Worm (Caenorhabditis elegans): ENCODE measurements around the gene C13A10.2.

C13A10.2 gene

DNA sequence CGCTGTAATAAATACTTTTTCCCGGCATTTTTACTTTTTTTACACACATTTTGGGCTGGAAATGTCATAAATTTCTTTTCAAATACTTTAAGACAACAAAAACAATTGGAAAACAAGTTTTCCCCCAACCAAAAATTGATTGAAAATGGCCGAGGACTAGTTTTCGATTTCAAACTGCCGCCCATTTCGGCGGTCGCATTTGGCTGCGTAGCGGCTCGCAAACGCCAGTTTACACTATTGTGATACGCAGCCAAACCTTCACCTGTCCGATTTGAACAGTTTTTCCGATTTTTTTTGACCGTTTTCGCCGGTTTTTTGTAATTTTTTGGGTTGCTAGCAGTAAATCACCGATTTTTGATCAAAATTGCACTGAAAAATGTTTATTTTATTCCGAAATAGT lies 37.4 kb downstream of the C13A10.2 start:
- TF ChIP-seq jun-1 (tag; optimal IDR thresholded peaks at IDR 0.05): peak; percentile 93
- peak; percentile 66 for TF ChIP-seq egl-27 (tag; optimal IDR thresholded peaks at IDR 0.05)
- peak; percentile 85 for TF ChIP-seq ama-1 (optimal IDR thresholded peaks at IDR 0.05)
- TF ChIP-seq lin-39 (tag; optimal IDR thresholded peaks at IDR 0.05): peak; percentile 95
- TF ChIP-seq ceh-82 (tag; optimal IDR thresholded peaks at IDR 0.05): peak; percentile 83
- no peak for TF ChIP-seq ceh-9 (tag; optimal IDR thresholded peaks at IDR 0.05)
- peak; percentile 89 for TF ChIP-seq R02D3.7 (tag; optimal IDR thresholded peaks at IDR 0.05)
- peak; percentile 85 for TF ChIP-seq fos-1 (tag; optimal IDR thresholded peaks at IDR 0.05)
- TF ChIP-seq ZK546.5 (tag; optimal IDR thresholded peaks at IDR 0.05): peak; percentile 98
- TF ChIP-seq snpc-4 (tag; optimal IDR thresholded peaks at IDR 0.05): peak; percentile 83
- TF ChIP-seq nhr-28 (tag; optimal IDR thresholded peaks at IDR 0.05): peak; percentile 13
- peak; percentile 96 for TF ChIP-seq nfya-1 (tag; optimal IDR thresholded peaks at IDR 0.05; ENCODE audit: insufficient read depth)
- peak; percentile 91 for TF ChIP-seq elt-2 (tag; optimal IDR thresholded peaks at IDR 0.05)
- peak; percentile 100 for TF ChIP-seq lsy-12 (tag; optimal IDR thresholded peaks at IDR 0.05)
- no peak for TF ChIP-seq unc-39 (tag; optimal IDR thresholded peaks at IDR 0.05)
- TF ChIP-seq nhr-11 (tag; optimal IDR thresholded peaks at IDR 0.05): peak; percentile 79
- TF ChIP-seq fkh-10 (GFP tag; optimal IDR thresholded peaks at IDR 0.05): peak; percentile 77
- peak in 2 of 3 experiments; percentile 32 to 93 for TF ChIP-seq elt-3 (tag; optimal IDR thresholded peaks at IDR 0.05)
- peak; percentile 78 for TF ChIP-seq unc-62 (GFP tag; optimal IDR thresholded peaks at IDR 0.05)
- peak; percentile 80 for TF ChIP-seq aly-2 (tag; optimal IDR thresholded peaks at IDR 0.05)
- peak; percentile 61 for TF ChIP-seq hmg-11 (tag; optimal IDR thresholded peaks at IDR 0.05)
- TF ChIP-seq nhr-12 (tag; optimal IDR thresholded peaks at IDR 0.05): no peak
- peak; percentile 85 for TF ChIP-seq ceh-28 (tag; optimal IDR thresholded peaks at IDR 0.05)
- TF ChIP-seq mml-1 (tag; optimal IDR thresholded peaks at IDR 0.05): no peak
- TF ChIP-seq eor-1 (tag; optimal IDR thresholded peaks at IDR 0.05): no peak
- TF ChIP-seq egl-5 (tag; optimal IDR thresholded peaks at IDR 0.05): peak; percentile 86
- peak; percentile 50 for TF ChIP-seq pqm-1 (tag; optimal IDR thresholded peaks at IDR 0.05)
- TF ChIP-seq zag-1 (tag; optimal IDR thresholded peaks at IDR 0.05): no peak
- peak; percentile 15 for TF ChIP-seq ceh-16 (tag; optimal IDR thresholded peaks at IDR 0.05)
- no peak for TF ChIP-seq mdl-1 (tag; optimal IDR thresholded peaks at IDR 0.05)
- TF ChIP-seq pha-4 (tag; optimal IDR thresholded peaks at IDR 0.05): peak; percentile 98
- TF ChIP-seq nhr-43 (tag; optimal IDR thresholded peaks at IDR 0.05; ENCODE audit: poor library complexity, severe bottlenecking): peak; percentile 94
- peak; percentile 97 for TF ChIP-seq lin-15B (tag; optimal IDR thresholded peaks at IDR 0.05)
- TF ChIP-seq nhr-76 (tag; optimal IDR thresholded peaks at IDR 0.05): no peak
- TF ChIP-seq fkh-2 (tag; optimal IDR thresholded peaks at IDR 0.05): no peak
- TF ChIP-seq ztf-11 (tag; optimal IDR thresholded peaks at IDR 0.05): no peak
- no peak for TF ChIP-seq daf-12 (tag; optimal IDR thresholded peaks at IDR 0.05)
- peak; percentile 75 for TF ChIP-seq nhr-77 (tag; optimal IDR thresholded peaks at IDR 0.05)
- peak; percentile 99 for TF ChIP-seq nhr-25 (tag; optimal IDR thresholded peaks at IDR 0.05)
- peak; percentile 81 for TF ChIP-seq tbx-2 (tag; optimal IDR thresholded peaks at IDR 0.05)
- TF ChIP-seq nhr-67 (tag; optimal IDR thresholded peaks at IDR 0.05): no peak
- TF ChIP-seq nhr-23 (tag; optimal IDR thresholded peaks at IDR 0.05): peak; percentile 99
- no peak for TF ChIP-seq nhr-237 (tag; optimal IDR thresholded peaks at IDR 0.05)
- no peak for TF ChIP-seq sea-2 (GFP tag; optimal IDR thresholded peaks at IDR 0.05)
- TF ChIP-seq skn-1 (tag; optimal IDR thresholded peaks at IDR 0.05): peak; percentile 84
- TF ChIP-seq elt-1 (tag; optimal IDR thresholded peaks at IDR 0.05): peak; percentile 91
- peak; percentile 23 for TF ChIP-seq ztf-4 (tag; optimal IDR thresholded peaks at IDR 0.05)

- TF ChIP-seq elt-3 (tag; optimal IDR thresholded peaks at IDR 0.05) (peak in 1 of 3 experiments; percentile 5), nhr-77 (tag; optimal IDR thresholded peaks at IDR 0.05) (no peak), snpc-4 (tag; optimal IDR thresholded peaks at IDR 0.05) (no peak), mml-1 (tag; optimal IDR thresholded peaks at IDR 0.05) (no peak), elt-2 (tag; optimal IDR thresholded peaks at IDR 0.05) (peak; percentile 52), lsy-12 (tag; optimal IDR thresholded peaks at IDR 0.05) (no peak), pha-4 (tag; optimal IDR thresholded peaks at IDR 0.05) (no peak), tbx-2 (tag; optimal IDR thresholded peaks at IDR 0.05) (no peak), daf-12 (tag; optimal IDR thresholded peaks at IDR 0.05) (no peak), mdl-1 (tag; optimal IDR thresholded peaks at IDR 0.05) (no peak)
These were observed 42.6 kb downstream of the C13A10.2 start for ce11 chrII:1315245-1315644.

Data from whole organism, L3 larva.